Worm (Caenorhabditis elegans): ENCODE results near the gene mpz-4.
A peak's percentile ranks its signal among the peaks of the same experiment; 100 is the strongest.

The mpz-4 gene

ce11 chrIV:4811863-4812262, 15.3 kb downstream of the mpz-4 start, which contains the start of gene srw-95:
TSS of gene srw-95 (plus strand) at chrIV:4812075.
- TF ChIP-seq F49E8.2 (tag; optimal IDR thresholded peaks at IDR 0.05; ENCODE audit: borderline replicate concordance): peak; percentile 22
- TF ChIP-seq daf-8 (GFP tag; IDR thresholded peaks at IDR 0.05): no peak
- peak; percentile 18; the same call in 1 of the 2 replicates for TF ChIP-seq T26A8.4 (GFP tag; IDR thresholded peaks at IDR 0.05)
- TF ChIP-seq duxl-1 (tag; optimal IDR thresholded peaks at IDR 0.05; ENCODE audit: poor library complexity): no peak
- TF ChIP-seq Y105C5A.15 (GFP tag; IDR thresholded peaks at IDR 0.05): peak; percentile 57; the same call in 1 of the 2 replicates
- peak in 1 of 2 experiments; percentile 36 for TF ChIP-seq unc-62 (GFP tag; optimal IDR thresholded peaks at IDR 0.05 in 1 of 2)
- no peak for TF ChIP-seq unc-62 (tag; optimal IDR thresholded peaks at IDR 0.05)
- peak in 1 of 2 experiments; percentile 3 for TF ChIP-seq lsy-2 (tag; optimal IDR thresholded peaks at IDR 0.05)
- peak; percentile 60 for TF ChIP-seq lin-38 (GFP tag; IDR thresholded peaks at IDR 0.05)
- peak; percentile 85; the same call in 1 of the 2 replicates for TF ChIP-seq snpc-1.2 (GFP tag; IDR thresholded peaks at IDR 0.05)

DNA sequence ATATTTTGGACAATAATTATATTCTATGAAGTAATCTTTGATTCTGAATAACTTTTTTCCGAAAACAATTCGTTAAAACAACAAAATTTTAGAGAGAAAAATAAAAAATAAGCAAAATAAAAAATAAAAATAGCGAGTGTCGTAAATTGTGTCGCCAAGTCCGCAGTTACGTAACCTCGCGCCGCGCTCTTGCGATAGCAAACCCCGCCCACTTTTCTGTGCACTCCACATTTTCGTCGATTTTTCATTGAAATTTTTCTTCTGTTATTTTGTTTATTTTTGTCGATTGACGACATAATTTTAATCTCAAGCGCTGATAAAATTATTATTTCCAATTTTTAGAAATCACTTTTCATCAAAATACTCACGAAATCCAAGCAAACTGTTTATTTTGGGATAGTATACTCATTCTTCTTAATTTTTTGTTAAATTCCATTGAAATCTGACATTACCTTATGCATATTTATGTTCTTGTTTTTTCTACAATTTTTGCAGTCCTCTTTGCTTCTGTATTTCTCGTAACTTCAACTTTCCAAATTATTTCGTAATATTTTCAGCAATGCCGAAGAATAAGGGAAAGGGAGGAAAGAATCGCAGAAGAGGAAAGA, 16.6 kb downstream of the mpz-4 start, which contains the start of gene eif-1.A:
Gene eif-1.A, plus strand, starts transcription at position 558 of the 608 bp plus-strand sequence.
- TF ChIP-seq jun-1 (tag; optimal IDR thresholded peaks at IDR 0.05) (no peak), spr-1 (tag; optimal IDR thresholded peaks at IDR 0.05) (no peak), nhr-6 (tag; optimal IDR thresholded peaks at IDR 0.05) (peak; percentile 45), hlh-11 (tag; optimal IDR thresholded peaks at IDR 0.05) (peak; percentile 29), ctbp-1 (GFP tag; IDR thresholded peaks at IDR 0.05) (no peak), dpl-1 (GFP tag; optimal IDR thresholded peaks at IDR 0.05) (peak; percentile 47), vab-7 (GFP tag; IDR thresholded peaks at IDR 0.05) (no peak), egl-27 (tag; optimal IDR thresholded peaks at IDR 0.05) (no peak), fkh-10 (GFP tag; optimal IDR thresholded peaks at IDR 0.05) (no peak), nhr-237 (tag; optimal IDR thresholded peaks at IDR 0.05) (no peak), lin-13 (GFP tag; optimal IDR thresholded peaks at IDR 0.05) (no peak), ZK546.5 (tag; optimal IDR thresholded peaks at IDR 0.05) (no peak), zfp-2 (tag; optimal IDR thresholded peaks at IDR 0.05) (no peak), nhr-28 (tag; optimal IDR thresholded peaks at IDR 0.05) (peak; percentile 51), hif-1 (tag; optimal IDR thresholded peaks at IDR 0.05) (no peak), F49E8.2 (tag; optimal IDR thresholded peaks at IDR 0.05; ENCODE audit: borderline replicate concordance) (no peak), lin-29 (GFP tag; IDR thresholded peaks at IDR 0.05) (no peak), hlh-30 (tag; optimal IDR thresholded peaks at IDR 0.05; ENCODE audit: insufficient read depth) (peak; percentile 26), gei-8 (GFP tag; optimal IDR thresholded peaks at IDR 0.05) (no peak), ztf-11 (tag; optimal IDR thresholded peaks at IDR 0.05) (no peak), nhr-25 (tag; optimal IDR thresholded peaks at IDR 0.05; ENCODE audit: borderline replicate concordance, insufficient read depth) (no peak), zag-1 (tag; optimal IDR thresholded peaks at IDR 0.05) (no peak), ceh-82 (tag; optimal IDR thresholded peaks at IDR 0.05) (no peak), ztf-7 (tag; optimal IDR thresholded peaks at IDR 0.05) (no peak), mdt-29 (GFP tag; IDR thresholded peaks at IDR 0.05) (no peak), ama-1 (optimal IDR thresholded peaks at IDR 0.05) (no peak), unc-130 (GFP tag; optimal IDR thresholded peaks at IDR 0.05) (no peak), F44E2.7 (GFP tag; IDR thresholded peaks at IDR 0.05) (no peak), egl-43 (GFP tag; IDR thresholded peaks at IDR 0.05) (no peak), daf-12 (tag; optimal IDR thresholded peaks at IDR 0.05) (no peak), nhr-10 (tag; optimal IDR thresholded peaks at IDR 0.05) (no peak), snpc-4 (tag; optimal IDR thresholded peaks at IDR 0.05) (no peak), pqm-1 (tag; optimal IDR thresholded peaks at IDR 0.05) (no peak), lin-1 (GFP tag; IDR thresholded peaks at IDR 0.05) (no peak), skn-1 (tag; optimal IDR thresholded peaks at IDR 0.05) (no peak), T26A8.4 (GFP tag; IDR thresholded peaks at IDR 0.05) (no peak), aha-1 (tag) (no peak), fos-1 (tag; optimal IDR thresholded peaks at IDR 0.05) (no peak), zip-11 (GFP tag; IDR thresholded peaks at IDR 0.05) (no peak), dve-1 (tag; optimal IDR thresholded peaks at IDR 0.05; ENCODE audit: insufficient read depth) (peak; percentile 37), zfp-3 (GFP tag; conservative IDR thresholded peaks at IDR 0.05) (no peak), nhr-76 (tag; optimal IDR thresholded peaks at IDR 0.05) (no peak)
